Worm (Caenorhabditis elegans) whole organism, late embryonic: ENCODE measurements around the gene mrpl-55.

Experiments
- C08G9.2 ChIP-seq: sonication (generic microtip); optimal IDR thresholded peaks from 2 replicates; lab custom pipeline; 2016; ENCODE audit warnings: mild to moderate bottlenecking, missing genetic modification characterization, moderate library complexity, missing compliant biosample characterization
- C38D4.7 ChIP-seq: fragments of 200-800 bp; sonication (Bioruptor generic); optimal IDR thresholded peaks from 2 replicates; lab custom pipeline; 2018; ENCODE audit warnings: mild to moderate bottlenecking, missing genetic modification characterization, moderate library complexity, missing compliant biosample characterization
- F13H6.1 ChIP-seq: sonication (generic microtip); optimal IDR thresholded peaks from 2 replicates; lab custom pipeline; 2016; ENCODE audit warnings: missing genetic modification characterization, missing compliant biosample characterization
- K02D7.2 ChIP-seq: sonication (generic microtip); optimal IDR thresholded peaks from 2 replicates; lab custom pipeline; 2017; ENCODE audit warnings: mild to moderate bottlenecking, missing genetic modification characterization, missing compliant biosample characterization
- T23F11.4 ChIP-seq: fragments of 200-800 bp; sonication (Bioruptor generic); optimal IDR thresholded peaks from 2 replicates; lab custom pipeline; 2018; ENCODE audit warnings: mild to moderate bottlenecking, missing genetic modification characterization, missing compliant biosample characterization
- ceh-18 ChIP-seq: sonication (generic microtip); optimal IDR thresholded peaks from 2 replicates; lab custom pipeline; 2016; ENCODE audit warnings: missing genetic modification characterization, missing compliant biosample characterization
- ceh-22 ChIP-seq: sonication (generic microtip); optimal IDR thresholded peaks from 2 replicates; lab custom pipeline; 2017; ENCODE audit warnings: missing biosample characterization, missing genetic modification characterization
- ceh-24 ChIP-seq: sonication (generic microtip); optimal IDR thresholded peaks from 2 replicates; lab custom pipeline; 2016; ENCODE audit warnings: mild to moderate bottlenecking, missing genetic modification characterization, missing compliant biosample characterization
- ceh-45 ChIP-seq: fragments of 200-800 bp; sonication (Bioruptor generic); IDR thresholded peaks from 2 replicates; pipeline ENCODE4 v1.3.6; 2022; ENCODE audit warnings: missing genetic modification reagents, missing genetic modification characterization, missing compliant biosample characterization
- ceh-48 ChIP-seq: sonication (generic microtip); optimal IDR thresholded peaks from 2 replicates; lab custom pipeline; 2016; ENCODE audit warnings: missing genetic modification characterization, inconsistent platforms, missing compliant biosample characterization
- ceh-6 ChIP-seq: fragments of 200-800 bp; sonication (Bioruptor generic); optimal IDR thresholded peaks from 2 replicates; lab custom pipeline; 2018; ENCODE audit warnings: mild to moderate bottlenecking, missing genetic modification characterization, missing compliant biosample characterization
- dve-1 ChIP-seq: sonication (generic microtip); optimal IDR thresholded peaks from 2 replicates; lab custom pipeline; 2017; ENCODE audit warnings: antibody characterized with exemption, mild to moderate bottlenecking, missing genetic modification characterization, missing compliant biosample characterization
- elt-4 ChIP-seq: sonication (generic microtip); optimal IDR thresholded peaks from 2 replicates; lab custom pipeline; 2016; ENCODE audit warnings: missing genetic modification characterization, missing compliant biosample characterization
- ets-4 ChIP-seq: sonication (generic microtip); optimal IDR thresholded peaks from 2 replicates; lab custom pipeline; 2016; ENCODE audit warnings: missing genetic modification characterization, missing compliant biosample characterization
- eyg-1 ChIP-seq: sonication (generic microtip); optimal IDR thresholded peaks from 2 replicates; lab custom pipeline; 2016; ENCODE audit warnings: missing genotype, missing genetic modification characterization, missing compliant biosample characterization
- hlh-15 ChIP-seq: sonication (generic microtip); optimal IDR thresholded peaks from 2 replicates; lab custom pipeline; 2016; ENCODE audit warnings: missing genetic modification characterization, missing compliant biosample characterization
- hlh-6 ChIP-seq: sonication (generic microtip); optimal IDR thresholded peaks from 2 replicates; lab custom pipeline; 2016; ENCODE audit warnings: missing genotype, missing genetic modification characterization, missing compliant biosample characterization
- lin-11 ChIP-seq: fragments of 200-800 bp; sonication (Bioruptor generic); optimal IDR thresholded peaks from 2 replicates; lab custom pipeline; 2018; ENCODE audit warnings: mild to moderate bottlenecking, missing genetic modification characterization, missing compliant biosample characterization
- nfya-1 ChIP-seq: sonication (generic microtip); optimal IDR thresholded peaks from 2 replicates; lab custom pipeline; 2017; ENCODE audit warnings: missing genetic modification characterization, mild to moderate bottlenecking, missing compliant biosample characterization, antibody characterized with exemption, moderate library complexity
- nhr-11 ChIP-seq: fragments of 150-350 bp; optimal IDR thresholded peaks from 2 replicates; lab custom pipeline; 2014; ENCODE audit warnings: missing biosample characterization, missing genetic modification characterization
- nhr-232 ChIP-seq: sonication (generic microtip); optimal IDR thresholded peaks from 2 replicates; lab custom pipeline; 2016; ENCODE audit warnings: missing genetic modification characterization, missing compliant biosample characterization
- odd-2 ChIP-seq: sonication (generic microtip); optimal IDR thresholded peaks from 2 replicates; lab custom pipeline; 2017; ENCODE audit warnings: antibody characterized with exemption, mild to moderate bottlenecking, missing genetic modification characterization, missing compliant biosample characterization
- pha-4 ChIP-seq: fragments of 150-350 bp; optimal IDR thresholded peaks from 2 replicates; lab custom pipeline; 2018; ENCODE audit warnings: missing biosample characterization, missing genetic modification reagents, missing genetic modification characterization
- sdc-2 ChIP-seq: sonication (generic microtip); optimal IDR thresholded peaks from 2 replicates; lab custom pipeline; 2016; ENCODE audit warnings: missing genotype, missing genetic modification characterization, missing compliant biosample characterization
- sox-2 ChIP-seq: fragments of 200-800 bp; sonication (Bioruptor generic); IDR thresholded peaks from 2 replicates; pipeline ENCODE4 v1.3.6; 2022; ENCODE audit warnings: missing genetic modification reagents, missing genetic modification characterization, missing compliant biosample characterization
- ttx-3 ChIP-seq: sonication (generic microtip); optimal IDR thresholded peaks from 2 replicates; lab custom pipeline; 2016; ENCODE audit warnings: missing genetic modification reagents, missing genetic modification characterization, missing compliant biosample characterization
- unc-3 ChIP-seq, 2 experiments: fragments of 200-800 bp in 1 of 2; sonication (Bioruptor generic) in 1 of 2; sonication (generic microtip) in 1 of 2; conservative IDR thresholded peaks in 1 of 2; optimal IDR thresholded peaks in 1 of 2; 2 replicates each; pipeline versions ENCODE4 v1.3.6 to Lab custom; 2016 to 2022; ENCODE audit warnings: missing compliant biosample characterization in 2 of 2, missing genetic modification characterization in 2 of 2, missing genetic modification reagents in 1 of 2
- unc-55 ChIP-seq: sonication (generic microtip); optimal IDR thresholded peaks from 2 replicates; lab custom pipeline; 2017; ENCODE audit warnings: missing biosample characterization, missing genetic modification reagents, missing genetic modification characterization
- unc-86 ChIP-seq: sonication (generic microtip); optimal IDR thresholded peaks from 2 replicates; lab custom pipeline; 2016; ENCODE audit warnings: missing genetic modification characterization, missing compliant biosample characterization

The mrpl-55 gene

DNA sequence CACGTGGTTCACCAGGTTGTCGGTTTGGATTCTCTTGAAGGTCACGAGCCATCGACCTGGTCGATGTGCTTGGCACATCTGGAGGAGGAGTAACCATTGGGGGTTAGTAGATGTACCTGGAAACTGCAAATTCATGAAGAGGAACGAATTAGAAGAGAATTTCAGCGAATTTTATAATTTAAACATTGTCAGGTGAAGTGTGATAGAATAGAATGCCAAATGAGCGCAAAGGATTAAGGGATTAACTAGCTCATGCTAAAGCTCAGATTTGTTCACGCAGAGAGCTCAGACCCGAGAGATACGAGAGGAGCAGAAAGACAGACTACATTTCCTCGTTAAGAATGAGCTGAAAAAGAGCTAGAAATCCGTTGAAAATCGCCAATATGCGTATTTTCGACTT, 18.7 kb upstream of the mrpl-55 start, which contains the start of gene daf-18:
TSS of gene daf-18 (minus strand) at position 126 of the 400 bp plus-strand sequence.
- TF ChIP-seq sox-2 (GFP tag; lab: Robert Waterston, UW) = no peak
- TF ChIP-seq dve-1 (tag; lab: Kevin White, UChicago) = peak; percentile 3

DNA sequence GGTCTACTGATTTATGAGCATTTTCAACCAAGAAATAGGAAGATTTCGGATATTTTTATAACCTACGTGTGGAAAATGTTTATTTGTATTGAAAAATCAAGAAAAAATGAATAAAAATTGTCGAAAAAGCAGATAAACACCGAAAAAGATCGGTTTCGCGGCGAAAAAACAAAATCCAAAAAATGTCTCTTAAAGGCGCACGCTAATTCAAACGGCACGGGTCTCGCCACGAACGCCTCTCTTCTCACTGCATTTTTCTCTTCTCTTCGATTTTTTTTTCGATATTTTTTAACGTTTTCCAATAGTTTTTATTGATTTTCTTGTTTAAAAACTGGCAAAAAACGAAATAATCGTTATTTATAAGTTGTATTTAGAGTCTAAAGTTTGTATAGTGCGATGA, 18.2 kb upstream of the mrpl-55 start:
- peak; percentile 56 for TF ChIP-seq ceh-48 (tag; lab: Kevin White, UChicago)
- TF ChIP-seq elt-4 (tag; lab: Kevin White, UChicago) = no peak
- peak; percentile 11 for TF ChIP-seq nfya-1 (tag; lab: Kevin White, UChicago)

DNA sequence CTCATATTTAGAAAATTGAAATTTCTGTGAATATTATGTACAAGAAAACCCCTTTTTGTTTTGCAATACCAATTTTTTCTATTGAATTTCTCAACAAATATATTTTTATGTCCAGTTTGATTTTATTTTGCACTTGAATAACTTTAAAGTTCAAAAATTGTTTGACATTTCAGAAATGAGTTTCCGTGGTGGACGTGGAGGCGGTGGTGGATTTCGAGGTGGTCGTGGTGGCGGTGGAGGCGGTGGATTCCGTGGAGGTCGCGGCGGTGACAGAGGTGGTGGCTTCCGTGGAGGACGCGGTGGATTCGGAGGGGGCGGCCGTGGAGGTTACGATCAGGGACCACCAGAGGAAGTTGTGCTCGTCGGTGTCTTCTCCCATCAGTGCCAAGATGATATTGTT, 17.8 kb upstream of the mrpl-55 start, which contains the start of gene garr-1:
TSS of gene garr-1 (plus strand) at position 174 of the 400 bp plus-strand sequence.
- TF ChIP-seq C38D4.7 (GFP tag; lab: Kevin White, UChicago) = no peak
- no peak for TF ChIP-seq hlh-6 (tag; lab: Kevin White, UChicago)
- TF ChIP-seq ceh-48 (tag; lab: Kevin White, UChicago) = no peak
- TF ChIP-seq sdc-2 = no peak
- TF ChIP-seq nhr-11 (tag; lab: Kevin White, UChicago) = no peak
- TF ChIP-seq, all 69 proteins: peak for 0

DNA sequence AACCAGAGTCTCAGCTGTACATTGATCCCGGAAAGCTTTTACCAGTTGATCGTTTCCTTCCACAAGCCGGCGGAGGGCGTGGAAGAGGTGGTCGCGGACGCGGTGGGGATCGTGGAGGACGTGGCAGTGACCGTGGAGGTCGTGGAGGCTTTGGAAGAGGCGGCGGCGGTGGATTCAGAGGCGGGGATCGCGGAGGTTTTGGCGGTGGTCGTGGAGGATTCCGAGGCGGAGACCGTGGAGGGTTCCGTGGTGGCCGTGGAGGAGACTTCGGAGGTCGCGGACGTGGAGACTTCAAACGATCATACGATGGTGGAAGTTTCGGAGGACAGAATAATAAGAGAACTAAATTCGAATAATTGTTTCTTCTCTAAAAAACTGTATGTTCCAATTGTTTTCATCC, 17.2 kb upstream of the mrpl-55 start:
- TF ChIP-seq pha-4 (tag; lab: Kevin White, UChicago) = no peak
- no peak for TF ChIP-seq ceh-6 (GFP tag; lab: Kevin White, UChicago)
- TF ChIP-seq odd-2 (tag; lab: Kevin White, UChicago) = no peak
- no peak for TF ChIP-seq nhr-232 (tag; lab: Kevin White, UChicago)
- TF ChIP-seq T23F11.4 = no peak

DNA sequence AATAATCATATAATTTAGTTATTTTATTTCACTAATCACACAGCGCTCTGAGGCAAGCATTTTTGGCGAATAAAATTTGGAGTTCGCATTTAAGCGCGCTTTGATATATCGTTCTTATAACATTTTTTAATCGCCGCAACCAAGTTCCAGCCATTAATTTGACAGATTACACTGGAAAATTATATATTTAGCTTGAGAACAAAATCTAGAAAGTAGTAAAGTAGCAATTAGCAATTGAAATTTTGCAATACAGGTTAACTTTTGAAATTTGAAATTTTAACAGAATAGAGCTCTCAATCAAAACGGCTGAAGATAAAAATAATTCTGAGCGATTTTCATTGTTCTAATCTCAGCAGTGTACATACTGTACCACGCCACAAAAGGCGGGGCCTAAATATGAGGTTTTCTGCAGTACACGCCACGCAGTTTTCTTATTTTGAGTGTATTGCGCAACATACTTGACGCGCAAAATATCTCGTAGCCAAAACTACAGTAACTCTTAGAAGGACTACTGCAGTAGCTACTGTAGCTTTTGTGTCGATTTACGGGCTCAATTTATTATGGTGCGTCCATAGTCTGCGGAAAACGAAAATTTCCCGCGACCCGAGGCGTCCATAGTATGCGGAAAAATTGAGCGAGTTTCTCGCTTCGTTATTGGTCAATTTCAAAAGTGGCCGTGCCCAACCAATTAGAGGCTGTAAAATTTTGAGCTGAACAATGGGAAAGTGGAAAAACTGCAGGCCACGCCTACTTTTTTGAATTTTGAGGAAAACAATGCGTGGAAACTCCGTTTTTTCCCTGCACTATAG, 16.5 kb upstream of the mrpl-55 start:
- TF ChIP-seq ceh-18 (tag; lab: Kevin White, UChicago) (no peak), K02D7.2 (tag; lab: Kevin White, UChicago) (no peak), lin-11 (tag; lab: Kevin White, UChicago) (no peak), eyg-1 (tag; lab: Kevin White, UChicago) (no peak), unc-3 (GFP tag; conservative IDR thresholded peaks at IDR 0.05; lab: Robert Waterston, UW) (no peak), unc-3 (tag; optimal IDR thresholded peaks at IDR 0.05; lab: Kevin White, UChicago) (no peak), C08G9.2 (tag; lab: Kevin White, UChicago) (no peak), F13H6.1 (no peak), ets-4 (tag; lab: Kevin White, UChicago) (no peak), unc-86 (no peak), hlh-15 (tag; lab: Kevin White, UChicago) (no peak), ttx-3 (no peak), ceh-24 (tag; lab: Kevin White, UChicago) (no peak), ceh-22 (tag; lab: Kevin White, UChicago) (no peak), nfya-1 (tag; lab: Kevin White, UChicago) (no peak)

DNA sequence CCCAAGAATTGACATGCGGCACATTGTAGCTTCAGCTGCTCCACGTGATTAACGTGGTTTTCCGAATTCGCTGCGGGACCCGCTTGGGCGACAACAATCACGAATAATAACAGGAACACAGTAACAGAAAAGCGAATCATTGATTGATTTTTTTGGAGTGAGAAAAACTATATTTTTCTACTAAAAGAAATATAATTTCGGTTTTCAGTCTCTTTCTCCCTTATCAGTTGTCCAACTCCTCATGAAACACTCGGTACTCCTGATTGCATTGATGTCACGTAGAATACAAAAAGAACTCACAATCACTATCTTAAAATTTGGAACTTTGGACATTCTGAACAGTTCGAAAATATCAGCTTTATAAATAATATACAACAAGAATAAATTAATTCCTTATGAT, 14.9 kb upstream of the mrpl-55 start, which contains the start of gene Y66H1A.5:
TSS of gene Y66H1A.5 (minus strand) at position 265 of the 400 bp plus-strand sequence.
- TF ChIP-seq unc-55 (GFP tag; lab: Kevin White, UChicago) = no peak

DNA sequence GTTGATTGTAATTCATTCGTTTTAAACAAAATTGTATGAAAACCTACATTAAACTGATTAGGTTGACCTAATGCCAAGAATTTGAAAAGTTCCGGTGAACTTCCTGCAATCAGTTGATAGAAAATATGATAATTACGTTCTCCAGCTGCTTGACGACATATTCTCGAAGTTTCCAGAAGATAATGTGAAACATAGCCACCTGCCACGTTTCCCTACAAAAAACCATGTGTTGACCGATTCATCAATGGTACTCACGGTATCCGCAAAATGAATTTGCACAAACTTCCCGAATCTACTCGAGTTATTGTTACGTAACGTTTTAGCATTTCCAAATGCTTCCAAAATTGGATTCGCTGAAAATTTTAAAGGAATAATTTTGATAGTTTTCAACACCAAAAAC, 5.4 kb upstream of the mrpl-55 start:
- TF ChIP-seq sdc-2 (no peak), ceh-45 (GFP tag; lab: Robert Waterston, UW) (no peak)
